Worm (Caenorhabditis elegans): ENCODE results near the gene C01G12.3.
A peak's percentile ranks its signal among the peaks of the same experiment; 100 is the strongest.

DNA sequence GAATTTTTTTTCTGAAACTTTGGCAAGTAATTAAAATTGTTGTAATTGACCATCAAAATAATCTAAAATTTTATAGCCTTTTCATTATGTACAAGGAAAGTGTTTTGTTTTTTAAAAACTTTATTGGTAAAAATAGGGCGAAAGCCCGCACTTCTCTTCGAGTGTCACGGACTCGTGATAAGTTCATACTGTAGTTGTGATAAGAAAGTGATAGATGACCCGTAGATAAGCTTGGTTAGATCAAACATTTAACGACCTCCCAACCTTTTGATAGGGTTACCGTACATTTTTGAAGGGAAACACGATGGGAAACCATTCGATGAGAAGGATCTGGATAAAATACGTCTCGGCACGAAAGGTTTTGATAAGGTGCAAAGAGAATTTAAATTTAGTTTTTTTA, 34.3 kb upstream of the C01G12.3 start:
- TF ChIP-seq nhr-28 (tag; optimal IDR thresholded peaks at IDR 0.05) (peak; percentile 62), arid-1 (GFP tag; conservative IDR thresholded peaks at IDR 0.05) (no peak), ceh-28 (tag; optimal IDR thresholded peaks at IDR 0.05) (no peak), tag-97 (GFP tag; IDR thresholded peaks at IDR 0.05) (no peak), vab-7 (GFP tag; IDR thresholded peaks at IDR 0.05) (no peak), lin-38 (GFP tag; IDR thresholded peaks at IDR 0.05) (no peak)
